Worm (Caenorhabditis elegans) whole organism, L4/young adult: ENCODE measurements around the gene D1086.2.

Experiments used
- dao-5 ChIP-seq: sonication (generic microtip); optimal IDR thresholded peaks from 2 replicates; lab custom pipeline; 2016; ENCODE audit warnings: missing genotype, missing genetic modification characterization, moderate library complexity, missing compliant biosample characterization
- him-1 ChIP-seq: sonication (generic microtip); optimal IDR thresholded peaks from 2 replicates; lab custom pipeline; 2016; ENCODE audit warnings: missing genotype, missing genetic modification reagents, missing genetic modification characterization, missing compliant biosample characterization

- TF ChIP-seq dao-5 (tag; lab: Kevin White, UChicago) (no peak), him-1 (tag; lab: Kevin White, UChicago) (no peak)
Observed at ce11 chrV:14120674-14121073, 22.2 kb upstream of the D1086.2 start.
